Worm (Caenorhabditis elegans) whole organism, young adult: ENCODE data around the gene helq-1.

Experiments used
- C06A6.2 ChIP-seq: fragments of 200-800 bp; sonication (Bioruptor generic); conservative IDR thresholded peaks from 2 replicates; pipeline ENCODE4 v1.3.6; 2022; ENCODE audit warnings: missing genetic modification characterization, missing compliant biosample characterization
- C17E4.6 ChIP-seq: fragments of 200-800 bp; sonication (Bioruptor generic); IDR thresholded peaks from 2 replicates; pipeline ENCODE4 v1.3.6; 2022; ENCODE audit warnings: missing genetic modification reagents, missing genetic modification characterization, missing compliant biosample characterization
- F22D6.2 ChIP-seq: sonication (generic microtip); optimal IDR thresholded peaks from 2 replicates; lab custom pipeline; 2016; ENCODE audit warnings: mild to moderate bottlenecking, missing genetic modification characterization, missing compliant biosample characterization
- F23B12.7 ChIP-seq: sonication (generic microtip); optimal IDR thresholded peaks from 2 replicates; lab custom pipeline; 2017; ENCODE audit warnings: missing genetic modification characterization, mild to moderate bottlenecking, missing compliant biosample characterization, antibody characterized with exemption, moderate library complexity; ENCODE audit not compliant: insufficient read depth
- F52B5.7 ChIP-seq: sonication (generic microtip); optimal IDR thresholded peaks from 2 replicates; lab custom pipeline; 2016; ENCODE audit warnings: mild to moderate bottlenecking, missing genetic modification characterization, missing compliant biosample characterization
- F55B11.4 ChIP-seq: sonication (generic microtip); optimal IDR thresholded peaks from 2 replicates; lab custom pipeline; 2016; ENCODE audit warnings: missing compliant biosample characterization, missing genetic modification characterization, borderline replicate concordance; ENCODE audit not compliant: insufficient read depth
- K11D2.4 ChIP-seq: fragments of 200-800 bp; sonication (Bioruptor generic); IDR thresholded peaks from 2 replicates; pipeline ENCODE4 v1.3.6; 2022; ENCODE audit warnings: missing genetic modification reagents, missing genetic modification characterization, missing compliant biosample characterization
- K12H6.12 ChIP-seq: fragments of 200-800 bp; sonication (Bioruptor generic); optimal IDR thresholded peaks from 2 replicates; lab custom pipeline; 2018; ENCODE audit warnings: mild to moderate bottlenecking, missing genetic modification characterization, missing compliant biosample characterization
- T07F8.4 ChIP-seq: sonication (generic microtip); optimal IDR thresholded peaks from 2 replicates; lab custom pipeline; 2016; ENCODE audit warnings: mild to moderate bottlenecking, missing genetic modification characterization, moderate library complexity, missing compliant biosample characterization
- T26A5.8 ChIP-seq: sonication (generic microtip); optimal IDR thresholded peaks from 2 replicates; lab custom pipeline; 2016; ENCODE audit warnings: missing genetic modification characterization, missing compliant biosample characterization
- Y53G8AR.9 ChIP-seq: fragments of 200-800 bp; sonication (Bioruptor generic); conservative IDR thresholded peaks from 2 replicates; pipeline ENCODE4 v1.3.6; 2022; ENCODE audit warnings: missing genetic modification reagents, missing genetic modification characterization, missing compliant biosample characterization
- Y95B8A.8 ChIP-seq: fragments of 200-800 bp; sonication (Bioruptor generic); IDR thresholded peaks from 2 replicates; pipeline ENCODE4 v1.3.6; 2022; ENCODE audit warnings: missing genetic modification reagents, missing genetic modification characterization, missing compliant biosample characterization
- athp-1 ChIP-seq: sonication (generic microtip); optimal IDR thresholded peaks from 2 replicates; lab custom pipeline; 2017; ENCODE audit warnings: mild to moderate bottlenecking, missing genetic modification characterization, missing compliant biosample characterization
- bed-1 ChIP-seq: fragments of 200-800 bp; sonication (Bioruptor generic); IDR thresholded peaks from 2 replicates; pipeline ENCODE4 v1.3.6; 2022; ENCODE audit warnings: missing genetic modification reagents, missing genetic modification characterization, missing compliant biosample characterization
- ccch-3 ChIP-seq: fragments of 200-800 bp; sonication (Bioruptor generic); optimal IDR thresholded peaks from 2 replicates; lab custom pipeline; 2018; ENCODE audit warnings: mild to moderate bottlenecking, missing genetic modification characterization, missing compliant biosample characterization
- ceh-100 ChIP-seq: fragments of 200-800 bp; sonication (Bioruptor generic); IDR thresholded peaks from 2 replicates; pipeline ENCODE4 v1.3.6; 2022; ENCODE audit warnings: missing genetic modification reagents, missing genetic modification characterization, missing compliant biosample characterization
- ceh-91 ChIP-seq: fragments of 200-800 bp; sonication (Bioruptor generic); IDR thresholded peaks from 2 replicates; pipeline ENCODE4 v1.3.6; 2022; ENCODE audit warnings: missing genetic modification reagents, missing genetic modification characterization, missing compliant biosample characterization
- dpff-1 ChIP-seq: sonication (generic microtip); optimal IDR thresholded peaks from 2 replicates; lab custom pipeline; 2017; ENCODE audit warnings: mild to moderate bottlenecking, missing genetic modification characterization, missing compliant biosample characterization
- dpl-1 ChIP-seq: fragments of 150-350 bp; optimal IDR thresholded peaks from 2 replicates; lab custom pipeline; 2014; ENCODE audit warnings: missing biosample characterization, missing genetic modification reagents, missing genetic modification characterization
- efl-1 ChIP-seq: fragments of 150-350 bp; optimal IDR thresholded peaks from 2 replicates; lab custom pipeline; 2014; ENCODE audit warnings: missing biosample characterization, missing genetic modification reagents, missing genetic modification characterization
- egl-44 ChIP-seq: fragments of 200-800 bp; sonication (Bioruptor generic); IDR thresholded peaks from 2 replicates; pipeline ENCODE4 v1.3.6; 2022; ENCODE audit warnings: missing genetic modification reagents, missing genetic modification characterization, missing compliant biosample characterization
- ekl-4 ChIP-seq: fragments of 200-800 bp; sonication (Bioruptor generic); IDR thresholded peaks from 2 replicates; pipeline ENCODE4 v1.3.6; 2022; ENCODE audit warnings: missing genetic modification reagents, missing genetic modification characterization, missing compliant biosample characterization
- fkh-3 ChIP-seq: sonication (generic microtip); optimal IDR thresholded peaks from 2 replicates; lab custom pipeline; 2016; ENCODE audit warnings: mild to moderate bottlenecking, missing genetic modification characterization, missing compliant biosample characterization
- let-526 ChIP-seq: fragments of 200-800 bp; sonication (Bioruptor generic); IDR thresholded peaks from 2 replicates; pipeline ENCODE4 v1.3.6; 2022; ENCODE audit warnings: missing genetic modification reagents, missing genetic modification characterization, missing compliant biosample characterization
- lsy-27 ChIP-seq: sonication (generic microtip); optimal IDR thresholded peaks from 2 replicates; lab custom pipeline; 2017; ENCODE audit warnings: missing genetic modification characterization, mild to moderate bottlenecking, missing compliant biosample characterization, antibody characterized with exemption, missing genotype, borderline replicate concordance; ENCODE audit not compliant: insufficient read depth
- madf-8 ChIP-seq: fragments of 200-800 bp; sonication (Bioruptor generic); conservative IDR thresholded peaks from 2 replicates; pipeline ENCODE4 v1.3.6; 2022; ENCODE audit warnings: missing genetic modification reagents, missing genetic modification characterization, missing compliant biosample characterization
- mel-28 ChIP-seq: sonication (generic microtip); optimal IDR thresholded peaks from 2 replicates; lab custom pipeline; 2016; ENCODE audit warnings: borderline replicate concordance, mild to moderate bottlenecking, missing genetic modification characterization, missing compliant biosample characterization
- mxl-1 ChIP-seq: sonication (generic microtip); optimal IDR thresholded peaks from 2 replicates; lab custom pipeline; 2016; ENCODE audit warnings: missing genetic modification characterization, missing compliant biosample characterization
- nfya-2 ChIP-seq: fragments of 200-800 bp; sonication (Bioruptor generic); IDR thresholded peaks from 2 replicates; pipeline ENCODE4 v1.3.6; 2022; ENCODE audit warnings: missing genetic modification reagents, missing genetic modification characterization, missing compliant biosample characterization
- nhr-179 ChIP-seq: sonication (generic microtip); optimal IDR thresholded peaks from 2 replicates; lab custom pipeline; 2016; ENCODE audit warnings: mild to moderate bottlenecking, missing genetic modification characterization, missing compliant biosample characterization
- nhr-80 ChIP-seq: sonication (generic microtip); optimal IDR thresholded peaks from 2 replicates; lab custom pipeline; 2016; ENCODE audit warnings: missing genetic modification characterization, missing compliant biosample characterization
- rec-8 ChIP-seq, 2 experiments: sonication (generic microtip); optimal IDR thresholded peaks; 2 replicates each; lab custom pipeline; 2016; ENCODE audit warnings: mild to moderate bottlenecking in 2 of 2, missing genetic modification characterization in 2 of 2, missing genetic modification reagents in 2 of 2, missing genotype in 2 of 2, missing biosample characterization in 1 of 2, missing compliant biosample characterization in 1 of 2, moderate library complexity in 1 of 2
- sdz-38 ChIP-seq: sonication (generic microtip); optimal IDR thresholded peaks from 2 replicates; lab custom pipeline; 2016; ENCODE audit warnings: missing genotype, missing genetic modification characterization, missing compliant biosample characterization
- somi-1 ChIP-seq: fragments of 200-800 bp; sonication (Bioruptor generic); optimal IDR thresholded peaks from 2 replicates; lab custom pipeline; 2018; ENCODE audit warnings: mild to moderate bottlenecking, missing genetic modification characterization, missing compliant biosample characterization
- tbx-9 ChIP-seq: sonication (generic microtip); optimal IDR thresholded peaks from 2 replicates; lab custom pipeline; 2016; ENCODE audit warnings: borderline replicate concordance, missing genetic modification characterization, inconsistent platforms, missing compliant biosample characterization
- unc-130 ChIP-seq: sonication (generic microtip); optimal IDR thresholded peaks from 2 replicates; lab custom pipeline; 2016; ENCODE audit warnings: missing genetic modification reagents, missing genetic modification characterization, missing compliant biosample characterization
- zfh-2 ChIP-seq: fragments of 200-800 bp; sonication (Bioruptor generic); conservative IDR thresholded peaks from 2 replicates; pipeline ENCODE4 v1.3.6; 2022; ENCODE audit warnings: missing genetic modification reagents, missing genetic modification characterization, missing compliant biosample characterization
- ztf-18 ChIP-seq: sonication (generic microtip); optimal IDR thresholded peaks from 2 replicates; lab custom pipeline; 2016; ENCODE audit warnings: missing genotype, mild to moderate bottlenecking, missing genetic modification characterization, missing compliant biosample characterization
- ztf-22 ChIP-seq: fragments of 200-800 bp; sonication (Bioruptor generic); optimal IDR thresholded peaks from 2 replicates; lab custom pipeline; 2018; ENCODE audit warnings: mild to moderate bottlenecking, missing genetic modification characterization, moderate library complexity, missing compliant biosample characterization
- ztf-25 ChIP-seq: fragments of 200-800 bp; sonication (Bioruptor generic); IDR thresholded peaks from 2 replicates; pipeline ENCODE4 v1.3.6; 2022; ENCODE audit warnings: missing genetic modification reagents, missing genetic modification characterization, missing compliant biosample characterization
- ztf-26 ChIP-seq: sonication (generic microtip); optimal IDR thresholded peaks from 2 replicates; lab custom pipeline; 2017; ENCODE audit warnings: missing genetic modification characterization, missing compliant biosample characterization
- ztf-28 ChIP-seq: fragments of 200-800 bp; sonication (Bioruptor generic); IDR thresholded peaks from 2 replicates; pipeline ENCODE4 v1.3.6; 2022; ENCODE audit warnings: missing genetic modification reagents, missing genetic modification characterization, missing compliant biosample characterization
- ztf-6 ChIP-seq: fragments of 200-800 bp; sonication (Bioruptor generic); IDR thresholded peaks from 2 replicates; pipeline ENCODE4 v1.3.6; 2022; ENCODE audit warnings: missing genetic modification reagents, missing genetic modification characterization, missing compliant biosample characterization

helq-1 gene

DNA sequence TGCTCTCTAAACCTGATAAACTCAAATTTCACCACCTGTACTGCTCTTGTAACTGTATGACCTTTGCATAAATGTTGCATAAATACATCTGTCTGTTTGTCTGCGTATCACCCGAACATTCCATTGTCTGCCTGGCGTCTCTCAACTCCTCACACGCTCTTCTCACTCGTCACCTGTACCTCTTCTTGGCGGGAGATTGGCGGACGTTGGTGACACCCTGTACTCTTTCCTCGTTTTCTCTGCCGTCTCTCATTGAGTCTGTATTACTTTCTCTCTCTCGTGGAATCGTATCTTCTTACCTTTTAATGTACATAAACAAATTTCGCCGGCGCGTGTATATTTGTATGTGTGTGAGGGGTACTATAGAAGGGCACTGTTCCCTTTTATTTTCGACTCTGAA is 28.1 kb downstream of the helq-1 start (continued):
- TF ChIP-seq C17E4.6 (GFP tag; lab: Robert Waterston, UW) (no peak), K11D2.4 (GFP tag; lab: Robert Waterston, UW) (no peak), ztf-6 (GFP tag; lab: Robert Waterston, UW) (no peak), athp-1 (tag; lab: Kevin White, UChicago) (no peak), F23B12.7 (tag; lab: Kevin White, UChicago) (no peak), nfya-2 (GFP tag; lab: Robert Waterston, UW) (no peak), unc-130 (no peak), ccch-3 (no peak), tbx-9 (tag; lab: Kevin White, UChicago) (no peak), ztf-26 (no peak), nhr-80 (peak; percentile 46), T26A5.8 (tag; lab: Kevin White, UChicago) (no peak), madf-8 (GFP tag; lab: Robert Waterston, UW) (no peak), fkh-3 (tag; lab: Kevin White, UChicago) (no peak), mel-28 (tag; lab: Kevin White, UChicago) (no peak), ekl-4 (no peak), ztf-18 (tag; lab: Kevin White, UChicago) (no peak)

- TF ChIP-seq mxl-1 (tag; lab: Kevin White, UChicago) (no peak), lsy-27 (tag; lab: Kevin White, UChicago) (no peak), C06A6.2 (no peak), bed-1 (no peak), let-526 (GFP tag; lab: Robert Waterston, UW) (no peak), ceh-100 (GFP tag; lab: Robert Waterston, UW) (no peak), zfh-2 (no peak), K11D2.4 (GFP tag; lab: Robert Waterston, UW) (no peak), ztf-22 (GFP tag; lab: Kevin White, UChicago) (no peak), F55B11.4 (tag; lab: Kevin White, UChicago) (no peak), K12H6.12 (tag; lab: Kevin White, UChicago) (no peak), athp-1 (tag; lab: Kevin White, UChicago) (no peak), ceh-91 (GFP tag; lab: Robert Waterston, UW) (no peak), ztf-18 (tag; lab: Kevin White, UChicago) (no peak)
Measured at ce11 chrIII:558083-558482, 28.8 kb downstream of the helq-1 start.

- TF ChIP-seq F22D6.2 (tag; lab: Kevin White, UChicago) = no peak
- TF ChIP-seq dpl-1 (GFP tag; lab: Kevin White, UChicago) = no peak
- TF ChIP-seq, all 124 proteins: peak for 0
Measured at ce11 chrIII:555650-556049, 31.3 kb downstream of the helq-1 start, which contains the start of gene B0353.1. Gene B0353.1, plus strand, starts transcription at chrIII:555950.

- no peak for TF ChIP-seq dpff-1 (tag; lab: Kevin White, UChicago)
- TF ChIP-seq egl-44 (GFP tag; lab: Robert Waterston, UW) = no peak
- TF ChIP-seq nhr-179 (tag; lab: Kevin White, UChicago) = no peak
- TF ChIP-seq ztf-25 (GFP tag; lab: Robert Waterston, UW) = no peak
- no peak for TF ChIP-seq bed-1
- no peak for TF ChIP-seq efl-1 (GFP tag; lab: Kevin White, UChicago)
- TF ChIP-seq ekl-4 = no peak
- no peak for TF ChIP-seq ztf-28
- no peak for TF ChIP-seq K12H6.12 (tag; lab: Kevin White, UChicago)
- no peak for TF ChIP-seq K11D2.4 (GFP tag; lab: Robert Waterston, UW)
- no peak for TF ChIP-seq sdz-38
- no peak for TF ChIP-seq rec-8 (tag; optimal IDR thresholded peaks at IDR 0.05; lab: Kevin White, UChicago)
- no peak for TF ChIP-seq F52B5.7 (tag; lab: Kevin White, UChicago)
- no peak for TF ChIP-seq Y53G8AR.9
- TF ChIP-seq T07F8.4 (tag; lab: Kevin White, UChicago) = no peak
- no peak for TF ChIP-seq Y95B8A.8 (GFP tag; lab: Robert Waterston, UW)
- no peak for TF ChIP-seq somi-1 (GFP tag; lab: Kevin White, UChicago)
- no peak for TF ChIP-seq mxl-1 (tag; lab: Kevin White, UChicago)
Measured at ce11 chrIII:549231-549630, 37.7 kb downstream of the helq-1 start.
